Worm (Caenorhabditis elegans) whole organism, young adult: ENCODE data around the gene clec-88.

Experiments used
- D2030.7 ChIP-seq: fragments of 200-800 bp; sonication (Bioruptor generic); IDR thresholded peaks from 2 replicates; pipeline ENCODE4 v1.3.6; 2022; ENCODE audit warnings: missing genetic modification reagents, missing genetic modification characterization, missing compliant biosample characterization
- F22D6.2 ChIP-seq: sonication (generic microtip); optimal IDR thresholded peaks from 2 replicates; lab custom pipeline; 2016; ENCODE audit warnings: mild to moderate bottlenecking, missing genetic modification characterization, missing compliant biosample characterization
- F39B2.1 ChIP-seq: fragments of 200-800 bp; sonication (Bioruptor generic); IDR thresholded peaks from 2 replicates; pipeline ENCODE4 v1.3.6; 2022; ENCODE audit warnings: missing genetic modification reagents, missing genetic modification characterization, missing compliant biosample characterization
- F49E8.2 ChIP-seq: sonication (generic microtip); optimal IDR thresholded peaks from 3 replicates; lab custom pipeline; 2017; ENCODE audit warnings: missing genetic modification characterization, mild to moderate bottlenecking, missing compliant biosample characterization, antibody characterized with exemption, moderate library complexity; ENCODE audit not compliant: insufficient read depth
- F52B5.7 ChIP-seq: sonication (generic microtip); optimal IDR thresholded peaks from 2 replicates; lab custom pipeline; 2016; ENCODE audit warnings: mild to moderate bottlenecking, missing genetic modification characterization, missing compliant biosample characterization
- F55B11.4 ChIP-seq: sonication (generic microtip); optimal IDR thresholded peaks from 2 replicates; lab custom pipeline; 2016; ENCODE audit warnings: missing compliant biosample characterization, missing genetic modification characterization, borderline replicate concordance; ENCODE audit not compliant: insufficient read depth
- F57A8.1 ChIP-seq: fragments of 200-800 bp; sonication (Bioruptor generic); optimal IDR thresholded peaks from 2 replicates; lab custom pipeline; 2018; ENCODE audit warnings: mild to moderate bottlenecking, missing genetic modification characterization, moderate library complexity, missing compliant biosample characterization
- F57C9.4 ChIP-seq: sonication (generic microtip); optimal IDR thresholded peaks from 2 replicates; lab custom pipeline; 2017; ENCODE audit warnings: mild to moderate bottlenecking, missing genetic modification characterization, missing compliant biosample characterization
- K11D2.4 ChIP-seq: fragments of 200-800 bp; sonication (Bioruptor generic); IDR thresholded peaks from 2 replicates; pipeline ENCODE4 v1.3.6; 2022; ENCODE audit warnings: missing genetic modification reagents, missing genetic modification characterization, missing compliant biosample characterization
- T07F8.4 ChIP-seq: sonication (generic microtip); optimal IDR thresholded peaks from 2 replicates; lab custom pipeline; 2016; ENCODE audit warnings: mild to moderate bottlenecking, missing genetic modification characterization, moderate library complexity, missing compliant biosample characterization
- Y53F4B.3 ChIP-seq: fragments of 200-800 bp; sonication (Bioruptor generic); IDR thresholded peaks from 2 replicates; pipeline ENCODE4 v1.3.6; 2022; ENCODE audit warnings: missing genetic modification reagents, missing genetic modification characterization, missing compliant biosample characterization
- Y53G8AR.9 ChIP-seq: fragments of 200-800 bp; sonication (Bioruptor generic); conservative IDR thresholded peaks from 2 replicates; pipeline ENCODE4 v1.3.6; 2022; ENCODE audit warnings: missing genetic modification reagents, missing genetic modification characterization, missing compliant biosample characterization
- Y67H2A.10 ChIP-seq: fragments of 200-800 bp; sonication (Bioruptor generic); conservative IDR thresholded peaks from 2 replicates; pipeline ENCODE4 v1.3.6; 2022; ENCODE audit warnings: missing genetic modification reagents, missing genetic modification characterization, missing compliant biosample characterization
- ama-1 ChIP-seq, 3 experiments: fragments of 150-350 bp in 1 of 3; sonication (generic microtip) in 2 of 3; optimal IDR thresholded peaks; 2 replicates each; lab custom pipeline; 2014 to 2018; ENCODE audit warnings: missing biosample characterization in 2 of 3, missing genetic modification characterization in 2 of 3, missing genetic modification reagents in 2 of 3
- atf-7 ChIP-seq: sonication (generic microtip); optimal IDR thresholded peaks from 2 replicates; lab custom pipeline; 2017; ENCODE audit warnings: mild to moderate bottlenecking, missing genetic modification characterization, missing compliant biosample characterization
- bed-2 ChIP-seq: fragments of 200-800 bp; sonication (Bioruptor generic); IDR thresholded peaks from 2 replicates; pipeline ENCODE4 v1.3.6; 2022; ENCODE audit warnings: missing genetic modification reagents, missing genetic modification characterization, missing compliant biosample characterization
- ccch-3 ChIP-seq: fragments of 200-800 bp; sonication (Bioruptor generic); optimal IDR thresholded peaks from 2 replicates; lab custom pipeline; 2018; ENCODE audit warnings: mild to moderate bottlenecking, missing genetic modification characterization, missing compliant biosample characterization
- ceh-100 ChIP-seq: fragments of 200-800 bp; sonication (Bioruptor generic); IDR thresholded peaks from 2 replicates; pipeline ENCODE4 v1.3.6; 2022; ENCODE audit warnings: missing genetic modification reagents, missing genetic modification characterization, missing compliant biosample characterization
- ceh-27 ChIP-seq: fragments of 200-800 bp; sonication (Bioruptor generic); optimal IDR thresholded peaks from 2 replicates; lab custom pipeline; 2018; ENCODE audit warnings: mild to moderate bottlenecking, missing genetic modification characterization, moderate library complexity, missing compliant biosample characterization
- dpff-1 ChIP-seq: sonication (generic microtip); optimal IDR thresholded peaks from 2 replicates; lab custom pipeline; 2017; ENCODE audit warnings: mild to moderate bottlenecking, missing genetic modification characterization, missing compliant biosample characterization
- dpl-1 ChIP-seq: fragments of 150-350 bp; optimal IDR thresholded peaks from 2 replicates; lab custom pipeline; 2014; ENCODE audit warnings: missing biosample characterization, missing genetic modification reagents, missing genetic modification characterization
- egl-44 ChIP-seq: fragments of 200-800 bp; sonication (Bioruptor generic); IDR thresholded peaks from 2 replicates; pipeline ENCODE4 v1.3.6; 2022; ENCODE audit warnings: missing genetic modification reagents, missing genetic modification characterization, missing compliant biosample characterization
- ets-4 ChIP-seq: fragments of 200-800 bp; sonication (Bioruptor generic); optimal IDR thresholded peaks from 2 replicates; lab custom pipeline; 2018; ENCODE audit warnings: mild to moderate bottlenecking, missing genetic modification characterization, missing compliant biosample characterization
- hmg-20 ChIP-seq: fragments of 200-800 bp; sonication (Bioruptor generic); IDR thresholded peaks from 2 replicates; pipeline ENCODE4 v1.3.6; 2022; ENCODE audit warnings: missing genetic modification reagents, missing genetic modification characterization, missing compliant biosample characterization
- let-607 ChIP-seq, 2 experiments: fragments of 200-800 bp in 1 of 2; sonication (Bioruptor generic) in 1 of 2; sonication (generic microtip) in 1 of 2; optimal IDR thresholded peaks; 2 replicates each; lab custom pipeline; 2016 to 2018; ENCODE audit warnings: mild to moderate bottlenecking in 2 of 2, missing compliant biosample characterization in 2 of 2, missing genetic modification characterization in 2 of 2, moderate library complexity in 2 of 2, missing genotype in 1 of 2
- lin-26 ChIP-seq: fragments of 200-800 bp; sonication (Bioruptor generic); IDR thresholded peaks from 2 replicates; pipeline ENCODE4 v1.3.6; 2022; ENCODE audit warnings: missing genetic modification reagents, missing genetic modification characterization, missing compliant biosample characterization
- lin-35 ChIP-seq, 3 experiments: fragments of 150-350 bp in 2 of 3; sonication (generic microtip) in 1 of 3; optimal IDR thresholded peaks; 2 replicates each; lab custom pipeline; 2014 to 2018; ENCODE audit warnings: missing biosample characterization in 3 of 3, missing genetic modification characterization in 3 of 3, missing genetic modification reagents in 3 of 3
- lin-54 ChIP-seq: fragments of 200-800 bp; sonication (Bioruptor generic); optimal IDR thresholded peaks from 2 replicates; lab custom pipeline; 2018; ENCODE audit warnings: mild to moderate bottlenecking, missing genetic modification characterization, missing compliant biosample characterization
- madf-10 ChIP-seq: sonication (generic microtip); optimal IDR thresholded peaks from 2 replicates; lab custom pipeline; 2016; ENCODE audit warnings: mild to moderate bottlenecking, missing genetic modification characterization, missing compliant biosample characterization
- nfya-2 ChIP-seq: fragments of 200-800 bp; sonication (Bioruptor generic); IDR thresholded peaks from 2 replicates; pipeline ENCODE4 v1.3.6; 2022; ENCODE audit warnings: missing genetic modification reagents, missing genetic modification characterization, missing compliant biosample characterization
- nfyb-1 ChIP-seq: fragments of 200-800 bp; sonication (Bioruptor generic); IDR thresholded peaks from 2 replicates; pipeline ENCODE4 v1.3.6; 2022; ENCODE audit warnings: missing genetic modification reagents, missing genetic modification characterization, missing compliant biosample characterization
- nhr-120 ChIP-seq: fragments of 200-800 bp; sonication (Bioruptor generic); IDR thresholded peaks from 2 replicates; pipeline ENCODE4 v1.3.6; 2022; ENCODE audit warnings: missing genetic modification characterization, missing compliant biosample characterization
- nhr-27 ChIP-seq: fragments of 200-800 bp; sonication (Bioruptor generic); optimal IDR thresholded peaks from 2 replicates; lab custom pipeline; 2018; ENCODE audit warnings: mild to moderate bottlenecking, missing genetic modification characterization, moderate library complexity, missing compliant biosample characterization
- rec-8 ChIP-seq, 2 experiments: sonication (generic microtip); optimal IDR thresholded peaks; 2 replicates each; lab custom pipeline; 2016; ENCODE audit warnings: mild to moderate bottlenecking in 2 of 2, missing genetic modification characterization in 2 of 2, missing genetic modification reagents in 2 of 2, missing genotype in 2 of 2, missing biosample characterization in 1 of 2, missing compliant biosample characterization in 1 of 2, moderate library complexity in 1 of 2
- repo-1 ChIP-seq: sonication (generic microtip); optimal IDR thresholded peaks from 2 replicates; lab custom pipeline; 2017; ENCODE audit warnings: mild to moderate bottlenecking, missing genetic modification characterization, missing compliant biosample characterization
- sdz-38 ChIP-seq: sonication (generic microtip); optimal IDR thresholded peaks from 2 replicates; lab custom pipeline; 2016; ENCODE audit warnings: missing genotype, missing genetic modification characterization, missing compliant biosample characterization
- snpc-1.1 ChIP-seq: sonication (generic microtip); optimal IDR thresholded peaks from 2 replicates; lab custom pipeline; 2017; ENCODE audit warnings: missing genetic modification characterization, mild to moderate bottlenecking, missing compliant biosample characterization, antibody characterized with exemption, moderate library complexity, missing genotype, missing genetic modification reagents; ENCODE audit not compliant: insufficient read depth
- snpc-1.3 ChIP-seq: sonication (generic microtip); optimal IDR thresholded peaks from 2 replicates; lab custom pipeline; 2017; ENCODE audit warnings: missing genetic modification characterization, mild to moderate bottlenecking, missing compliant biosample characterization, antibody characterized with exemption, moderate library complexity, missing genotype, missing genetic modification reagents; ENCODE audit not compliant: insufficient read depth
- snpc-3.4 ChIP-seq: sonication (generic microtip); optimal IDR thresholded peaks from 2 replicates; lab custom pipeline; 2017; ENCODE audit warnings: missing genetic modification characterization, mild to moderate bottlenecking, missing compliant biosample characterization, antibody characterized with exemption, moderate library complexity, missing genotype, missing genetic modification reagents
- somi-1 ChIP-seq: fragments of 200-800 bp; sonication (Bioruptor generic); optimal IDR thresholded peaks from 2 replicates; lab custom pipeline; 2018; ENCODE audit warnings: mild to moderate bottlenecking, missing genetic modification characterization, missing compliant biosample characterization
- sptf-2 ChIP-seq: fragments of 200-800 bp; sonication (Bioruptor generic); optimal IDR thresholded peaks from 2 replicates; lab custom pipeline; 2018; ENCODE audit warnings: mild to moderate bottlenecking, missing genetic modification characterization, missing compliant biosample characterization
- tbp1 ChIP-seq: fragments of 200-800 bp; sonication (Bioruptor generic); optimal IDR thresholded peaks from 2 replicates; lab custom pipeline; 2018; ENCODE audit warnings: mild to moderate bottlenecking, missing genetic modification characterization, missing compliant biosample characterization
- tlf-1 ChIP-seq: fragments of 200-800 bp; sonication (Bioruptor generic); optimal IDR thresholded peaks from 2 replicates; lab custom pipeline; 2018; ENCODE audit warnings: mild to moderate bottlenecking, missing genetic modification characterization, missing compliant biosample characterization
- xnd-1 ChIP-seq: sonication (generic microtip); optimal IDR thresholded peaks from 2 replicates; lab custom pipeline; 2016; ENCODE audit warnings: missing genotype, missing genetic modification reagents, missing genetic modification characterization, missing compliant biosample characterization
- zfh-2 ChIP-seq: fragments of 200-800 bp; sonication (Bioruptor generic); conservative IDR thresholded peaks from 2 replicates; pipeline ENCODE4 v1.3.6; 2022; ENCODE audit warnings: missing genetic modification reagents, missing genetic modification characterization, missing compliant biosample characterization
- zim-3 ChIP-seq: sonication (generic microtip); optimal IDR thresholded peaks from 2 replicates; lab custom pipeline; 2017; ENCODE audit warnings: mild to moderate bottlenecking, missing genetic modification characterization, moderate library complexity, missing compliant biosample characterization
- ztf-6 ChIP-seq: fragments of 200-800 bp; sonication (Bioruptor generic); IDR thresholded peaks from 2 replicates; pipeline ENCODE4 v1.3.6; 2022; ENCODE audit warnings: missing genetic modification reagents, missing genetic modification characterization, missing compliant biosample characterization

clec-88 gene

ce11 chrII:6370110-6370509 is 4.6 kb downstream of the clec-88 start (continued):
- TF ChIP-seq F49E8.2 (tag; lab: Kevin White, UChicago) (peak; percentile 89), F57C9.4 (tag; lab: Kevin White, UChicago) (no peak), bed-2 (GFP tag; lab: Robert Waterston, UW) (no peak), hmg-20 (no peak), madf-10 (tag; lab: Kevin White, UChicago) (no peak), repo-1 (tag; lab: Kevin White, UChicago) (no peak), sdz-38 (tag; lab: Kevin White, UChicago) (no peak), F22D6.2 (tag; lab: Kevin White, UChicago) (no peak), snpc-1.1 (peak; percentile 26), tlf-1 (peak; percentile 58), let-607 (tag; optimal IDR thresholded peaks at IDR 0.05; lab: Kevin White, UChicago) (no peak), atf-7 (tag; lab: Kevin White, UChicago) (peak; percentile 31), nfya-2 (GFP tag; lab: Robert Waterston, UW) (no peak), ztf-6 (GFP tag; lab: Robert Waterston, UW) (no peak), sptf-2 (GFP tag; lab: Kevin White, UChicago) (no peak), Y67H2A.10 (GFP tag; lab: Robert Waterston, UW) (peak; percentile 57; the same call in 1 of the 2 replicates), snpc-1.3 (tag; lab: Kevin White, UChicago) (peak; percentile 38), lin-26 (no peak), somi-1 (peak; percentile 67), rec-8 (tag; optimal IDR thresholded peaks at IDR 0.05; lab: Kevin White, UChicago) (no peak), lin-54 (GFP tag; lab: Kevin White, UChicago) (peak; percentile 72), ccch-3 (GFP tag; lab: Kevin White, UChicago) (no peak), Y53G8AR.9 (GFP tag; lab: Robert Waterston, UW) (peak; percentile 42; the same call in 1 of the 2 replicates), T07F8.4 (tag; lab: Kevin White, UChicago) (no peak), zim-3 (tag; lab: Kevin White, UChicago) (no peak), ceh-27 (peak; percentile 78), F39B2.1 (GFP tag; lab: Robert Waterston, UW) (no peak), nfyb-1 (GFP tag; lab: Robert Waterston, UW) (peak; percentile 80), ceh-100 (peak; percentile 66), lin-35 (GFP tag; optimal IDR thresholded peaks at IDR 0.05; lab: Kevin White, UChicago) (peak in 1 of 3 experiments; percentile 48), ets-4 (no peak), egl-44 (peak; percentile 49; the same call in 1 of the 2 replicates), D2030.7 (GFP tag; lab: Robert Waterston, UW) (peak; percentile 85), K11D2.4 (GFP tag; lab: Robert Waterston, UW) (peak; percentile 54), nhr-120 (GFP tag; lab: Robert Waterston, UW) (no peak), dpff-1 (tag; lab: Kevin White, UChicago) (no peak), zfh-2 (GFP tag; lab: Robert Waterston, UW) (peak; percentile 89), xnd-1 (tag; lab: Kevin White, UChicago) (peak; percentile 18), F52B5.7 (tag; lab: Kevin White, UChicago) (no peak), nhr-27 (no peak), ama-1 (optimal IDR thresholded peaks at IDR 0.05; lab: Kevin White, UChicago) (no peak), ama-1 (GFP tag; optimal IDR thresholded peaks at IDR 0.05; lab: Kevin White, UChicago) (no peak), snpc-3.4 (tag; lab: Kevin White, UChicago) (peak; percentile 73), F57A8.1 (GFP tag; lab: Kevin White, UChicago) (no peak), dpl-1 (no peak), Y53F4B.3 (no peak), tbp1 (GFP tag; lab: Kevin White, UChicago) (peak; percentile 68), F55B11.4 (no peak)
